Worm (Caenorhabditis elegans): ENCODE results near the gene F49C12.3.

F49C12.3 gene

DNA sequence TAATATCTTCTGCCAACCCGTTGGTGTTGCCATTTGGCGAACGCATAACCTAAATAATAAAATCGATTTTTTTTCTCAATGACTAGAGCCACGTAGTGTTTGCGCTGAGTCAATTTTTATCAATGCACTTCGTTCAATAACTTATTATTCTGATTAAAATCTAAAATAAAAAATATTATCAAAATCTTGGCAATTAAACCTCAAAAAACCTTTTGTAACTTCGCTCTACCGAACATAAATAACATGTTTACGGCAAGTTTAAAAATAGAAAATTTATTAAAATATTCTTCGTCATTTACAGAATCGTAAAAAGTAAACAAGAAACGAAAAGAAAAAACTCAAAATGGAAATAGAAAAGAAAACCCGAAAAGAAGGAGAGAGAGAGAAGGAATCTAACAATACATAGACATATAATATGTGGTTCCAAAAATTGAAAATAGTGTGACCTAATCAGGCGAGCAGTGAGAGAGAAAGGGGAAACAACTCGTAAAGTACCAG is 42.9 kb downstream of the F49C12.3 start, which contains the start of gene pigc-1:
Gene pigc-1 (minus strand): TSS at position 51 of the 498 bp plus-strand sequence.
- TF ChIP-seq unc-55 (GFP tag; optimal IDR thresholded peaks at IDR 0.05) (no peak), unc-42 (tag; optimal IDR thresholded peaks at IDR 0.05) (peak; percentile 8)

All from whole organism, late embryonic.